Worm (Caenorhabditis elegans) whole organism, L4 larva: Measurements from ENCODE around the gene fbxa-116.
A peak's percentile ranks its signal among the peaks of the same experiment; 100 is the strongest.

Experiments
- F26F4.8 ChIP-seq: fragments of 200-800 bp; sonication (Bioruptor generic); conservative IDR thresholded peaks from 2 replicates; pipeline ENCODE4 v1.3.6; 2022; ENCODE audit warnings: missing genetic modification characterization, missing compliant biosample characterization
- F37D6.2 ChIP-seq: sonication (generic microtip); optimal IDR thresholded peaks from 2 replicates; lab custom pipeline; 2016; ENCODE audit warnings: mild to moderate bottlenecking, missing genetic modification characterization, missing compliant biosample characterization
- F44E2.7 ChIP-seq: fragments of 200-800 bp; sonication (Bioruptor generic); IDR thresholded peaks from 2 replicates; pipeline ENCODE4 v2.1.2; 2022; ENCODE audit warnings: missing genetic modification characterization, missing compliant biosample characterization
- F49E8.2 ChIP-seq: sonication (generic microtip); optimal IDR thresholded peaks from 2 replicates; lab custom pipeline; 2016; ENCODE audit warnings: missing compliant biosample characterization, mild to moderate bottlenecking, missing genetic modification characterization, borderline replicate concordance
- T20F7.1 ChIP-seq: fragments of 200-800 bp; sonication (Bioruptor generic); optimal IDR thresholded peaks from 2 replicates; lab custom pipeline; 2018; ENCODE audit warnings: mild to moderate bottlenecking, missing genetic modification characterization, missing compliant biosample characterization
- T26A8.4 ChIP-seq: fragments of 200-800 bp; sonication (Bioruptor generic); IDR thresholded peaks from 2 replicates; pipeline ENCODE4 v1.3.6; 2022; ENCODE audit warnings: missing genetic modification characterization, missing compliant biosample characterization
- Y75B8A.6 ChIP-seq: fragments of 200-800 bp; sonication (Bioruptor generic); IDR thresholded peaks from 2 replicates; pipeline ENCODE4 v1.3.6; 2022; ENCODE audit warnings: missing genetic modification reagents, missing genetic modification characterization, missing compliant biosample characterization
- aha-1 ChIP-seq: fragments of 150-350 bp; peaks from one replicate; lab custom pipeline; 2014; ENCODE audit warnings: missing biosample characterization, missing genetic modification characterization
- arid-1 ChIP-seq: fragments of 200-800 bp; sonication (Bioruptor generic); conservative IDR thresholded peaks from 2 replicates; pipeline ENCODE4 v1.3.6; 2022; ENCODE audit warnings: missing genetic modification reagents, missing genetic modification characterization, missing compliant biosample characterization
- daf-16 ChIP-seq, 3 experiments: sonication (generic microtip); optimal IDR thresholded peaks; 2 replicates each; lab custom pipeline; 2016 to 2017; ENCODE audit warnings: missing genetic modification characterization in 3 of 3, missing genetic modification reagents in 3 of 3, mild to moderate bottlenecking in 2 of 3, missing compliant biosample characterization in 2 of 3, missing biosample characterization in 1 of 3, moderate library complexity in 1 of 3
- dmd-6 ChIP-seq: fragments of 200-800 bp; sonication (Bioruptor generic); IDR thresholded peaks from 2 replicates; pipeline ENCODE4 v1.3.6; 2022; ENCODE audit warnings: missing genetic modification reagents, missing genetic modification characterization, missing compliant biosample characterization
- dmd-8 ChIP-seq: fragments of 200-800 bp; sonication (Bioruptor generic); IDR thresholded peaks from 2 replicates; pipeline ENCODE4 v1.3.6; 2022; ENCODE audit warnings: missing genetic modification characterization, missing compliant biosample characterization
- dve-1 ChIP-seq: sonication (generic microtip); optimal IDR thresholded peaks from 2 replicates; lab custom pipeline; 2017; ENCODE audit warnings: antibody characterized with exemption, mild to moderate bottlenecking, missing genetic modification characterization, missing compliant biosample characterization; ENCODE audit not compliant: insufficient read depth
- fos-1 ChIP-seq: fragments of 150-350 bp; optimal IDR thresholded peaks from 2 replicates; lab custom pipeline; 2014; ENCODE audit warnings: missing biosample characterization, missing genetic modification characterization
- gei-8 ChIP-seq: fragments of 200-800 bp; sonication (Bioruptor generic); optimal IDR thresholded peaks from 2 replicates; lab custom pipeline; 2018; ENCODE audit warnings: mild to moderate bottlenecking, missing genetic modification characterization, missing compliant biosample characterization
- hif-1 ChIP-seq, 2 experiments: sonication (generic microtip); optimal IDR thresholded peaks; 2 replicates each; lab custom pipeline; 2016 to 2017; ENCODE audit warnings: missing compliant biosample characterization in 2 of 2, missing genetic modification characterization in 2 of 2, missing genetic modification reagents in 2 of 2, missing genotype in 2 of 2, mild to moderate bottlenecking in 1 of 2
- hlh-30 ChIP-seq: sonication (generic microtip); optimal IDR thresholded peaks from 2 replicates; lab custom pipeline; 2017; ENCODE audit warnings: antibody characterized with exemption, mild to moderate bottlenecking, missing genetic modification characterization, missing compliant biosample characterization; ENCODE audit not compliant: insufficient read depth
- lin-1 ChIP-seq: fragments of 200-800 bp; sonication (Bioruptor generic); IDR thresholded peaks from 2 replicates; pipeline ENCODE4 v1.3.6; 2022; ENCODE audit warnings: missing genetic modification reagents, missing genetic modification characterization, missing compliant biosample characterization
- madf-5 ChIP-seq, 2 experiments: fragments of 200-800 bp; sonication (Bioruptor generic); IDR thresholded peaks; 2 replicates each; pipeline ENCODE4 v1.3.6; 2022; ENCODE audit warnings: missing compliant biosample characterization in 2 of 2, missing genetic modification characterization in 2 of 2
- madf-9 ChIP-seq: fragments of 200-800 bp; sonication (Bioruptor generic); conservative IDR thresholded peaks from 2 replicates; pipeline ENCODE4 v1.3.6; 2022; ENCODE audit warnings: missing genetic modification reagents, missing genetic modification characterization, missing compliant biosample characterization
- mep-1 ChIP-seq: fragments of 150-350 bp; sonication (generic microtip); optimal IDR thresholded peaks from 3 replicates; lab custom pipeline; 2014; ENCODE audit warnings: missing biosample characterization, missing genetic modification characterization
- mes-2 ChIP-seq: sonication (generic microtip); optimal IDR thresholded peaks from 2 replicates; lab custom pipeline; 2016; ENCODE audit warnings: missing genotype, mild to moderate bottlenecking, missing genetic modification characterization, missing compliant biosample characterization; ENCODE audit not compliant: poor library complexity, severe bottlenecking
- nhr-102 ChIP-seq: sonication (generic microtip); optimal IDR thresholded peaks from 2 replicates; lab custom pipeline; 2016; ENCODE audit warnings: mild to moderate bottlenecking, missing genetic modification characterization, moderate library complexity, missing compliant biosample characterization
- nhr-111 ChIP-seq: fragments of 200-800 bp; sonication (Bioruptor generic); optimal IDR thresholded peaks from 2 replicates; lab custom pipeline; 2018; ENCODE audit warnings: mild to moderate bottlenecking, missing genetic modification characterization, missing compliant biosample characterization
- nhr-237 ChIP-seq: sonication (generic microtip); optimal IDR thresholded peaks from 2 replicates; lab custom pipeline; 2017; ENCODE audit warnings: missing biosample characterization, missing genetic modification characterization
- nhr-25 ChIP-seq: sonication (generic microtip); optimal IDR thresholded peaks from 2 replicates; lab custom pipeline; 2017; ENCODE audit warnings: missing genetic modification characterization, mild to moderate bottlenecking, missing compliant biosample characterization, antibody characterized with exemption, moderate library complexity, borderline replicate concordance; ENCODE audit not compliant: insufficient read depth
- nhr-77 ChIP-seq: fragments of 150-350 bp; optimal IDR thresholded peaks from 2 replicates; lab custom pipeline; 2014; ENCODE audit warnings: missing biosample characterization, missing genetic modification characterization
- pha-4 ChIP-seq, 2 experiments: fragments of 150-350 bp in 1 of 2; fragments of 200-800 bp in 1 of 2; sonication (Bioruptor generic) in 1 of 2; IDR thresholded peaks in 1 of 2; optimal IDR thresholded peaks in 1 of 2; 2 replicates each; pipeline versions ENCODE4 v1.3.6 to Lab custom; 2014 to 2022; ENCODE audit warnings: missing genetic modification characterization in 2 of 2, missing genetic modification reagents in 2 of 2, missing biosample characterization in 1 of 2, missing compliant biosample characterization in 1 of 2
- php-3 ChIP-seq: fragments of 200-800 bp; sonication (Bioruptor generic); IDR thresholded peaks from 2 replicates; pipeline ENCODE4 v1.3.6; 2022; ENCODE audit warnings: missing genetic modification reagents, missing genetic modification characterization, missing compliant biosample characterization
- pqm-1 ChIP-seq: sonication (generic microtip); optimal IDR thresholded peaks from 2 replicates; lab custom pipeline; 2017; ENCODE audit warnings: missing biosample characterization, missing genetic modification characterization
- snpc-4 ChIP-seq: fragments of 150-350 bp; optimal IDR thresholded peaks from 2 replicates; lab custom pipeline; 2014; ENCODE audit warnings: missing biosample characterization, missing genetic modification characterization
- spr-1 ChIP-seq: sonication (generic microtip); optimal IDR thresholded peaks from 2 replicates; lab custom pipeline; 2016; ENCODE audit warnings: mild to moderate bottlenecking, missing genetic modification characterization, missing compliant biosample characterization
- tag-97 ChIP-seq: fragments of 200-800 bp; sonication (Bioruptor generic); IDR thresholded peaks from 2 replicates; pipeline ENCODE4 v1.3.6; 2022; ENCODE audit warnings: missing genetic modification characterization, missing compliant biosample characterization
- vab-7 ChIP-seq: fragments of 200-800 bp; sonication (Bioruptor generic); IDR thresholded peaks from 2 replicates; pipeline ENCODE4 v1.3.6; 2022; ENCODE audit warnings: missing genetic modification reagents, missing genetic modification characterization, missing compliant biosample characterization
- zag-1 ChIP-seq: fragments of 150-350 bp; optimal IDR thresholded peaks from 2 replicates; lab custom pipeline; 2014; ENCODE audit warnings: missing biosample characterization, missing genetic modification characterization
- zfp-2 ChIP-seq: sonication (generic microtip); optimal IDR thresholded peaks from 2 replicates; lab custom pipeline; 2016; ENCODE audit warnings: mild to moderate bottlenecking, missing genetic modification characterization, missing compliant biosample characterization
- zfp-3 ChIP-seq: fragments of 200-800 bp; sonication (Bioruptor generic); conservative IDR thresholded peaks from 2 replicates; pipeline ENCODE4 v1.3.6; 2022; ENCODE audit warnings: missing genetic modification reagents, missing genetic modification characterization, missing compliant biosample characterization
- zip-11 ChIP-seq: fragments of 200-800 bp; sonication (Bioruptor generic); IDR thresholded peaks from 2 replicates; pipeline ENCODE4 v1.3.6; 2022; ENCODE audit warnings: missing genetic modification characterization, missing compliant biosample characterization
- zip-2 ChIP-seq: fragments of 150-350 bp; optimal IDR thresholded peaks from 2 replicates; lab custom pipeline; 2014; ENCODE audit warnings: missing biosample characterization, missing genetic modification characterization
- ztf-7 ChIP-seq: fragments of 150-350 bp; optimal IDR thresholded peaks from 2 replicates; lab custom pipeline; 2014; ENCODE audit warnings: missing biosample characterization, missing genetic modification characterization

Gene fbxa-116

ce11 chrV:20188790-20189189 lies at the start of gene fbxa-116:
Gene fbxa-116, minus strand, starts transcription at chrV:20188890.
- no peak for TF ChIP-seq nhr-25
- peak; percentile 36 for TF ChIP-seq aha-1 (tag; lab: Kevin White, UChicago)

DNA sequence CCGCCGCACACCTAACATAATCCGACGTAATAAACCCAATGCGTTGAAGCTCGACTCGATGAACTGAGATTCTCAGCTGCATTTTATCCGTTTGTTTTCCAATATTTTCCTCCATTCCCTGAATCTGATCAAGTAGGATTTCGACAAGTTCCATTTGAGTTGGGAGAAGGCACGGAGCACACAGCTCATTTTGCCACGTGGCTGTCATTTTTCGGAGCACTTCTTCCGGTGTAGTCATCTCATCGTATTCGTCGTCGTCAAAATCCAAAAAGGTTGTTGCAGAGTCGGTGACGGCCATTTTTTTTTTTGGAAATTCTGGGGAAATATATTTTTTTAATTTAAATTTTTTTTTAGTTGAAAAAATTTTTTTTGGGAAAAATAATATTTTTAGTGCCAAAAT lies 48.7 kb upstream of the fbxa-116 start, which contains the start of gene sld-5:
TSS of gene sld-5 (minus strand) at position 317 of the 400 bp plus-strand sequence.
- TF ChIP-seq nhr-102 (tag; lab: Kevin White, UChicago) (no peak), aha-1 (tag; lab: Kevin White, UChicago) (peak; percentile 93)

DNA sequence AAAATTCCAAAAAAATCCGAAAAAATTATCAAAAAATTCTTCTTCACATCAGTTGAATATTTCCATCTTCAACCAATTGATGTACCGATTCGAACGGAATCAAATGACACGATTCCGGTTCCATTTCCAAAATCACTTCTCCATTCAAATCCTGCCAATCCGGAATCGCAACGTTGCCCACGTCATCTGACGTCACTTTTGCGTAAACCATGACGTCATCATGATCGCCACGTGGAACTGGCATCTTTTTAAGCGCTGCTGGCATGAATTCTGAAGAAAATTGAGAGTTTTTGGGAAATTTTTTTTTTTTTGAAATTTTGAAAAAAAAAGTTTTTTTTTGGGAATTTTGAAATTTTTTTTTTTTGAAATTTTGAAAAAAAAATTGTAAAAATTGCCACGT lies 46.5 kb upstream of the fbxa-116 start:
- TF ChIP-seq hif-1 (tag; optimal IDR thresholded peaks at IDR 0.05; lab: Kevin White, UChicago) (no peak), F26F4.8 (GFP tag; lab: Robert Waterston, UW) (no peak)

DNA sequence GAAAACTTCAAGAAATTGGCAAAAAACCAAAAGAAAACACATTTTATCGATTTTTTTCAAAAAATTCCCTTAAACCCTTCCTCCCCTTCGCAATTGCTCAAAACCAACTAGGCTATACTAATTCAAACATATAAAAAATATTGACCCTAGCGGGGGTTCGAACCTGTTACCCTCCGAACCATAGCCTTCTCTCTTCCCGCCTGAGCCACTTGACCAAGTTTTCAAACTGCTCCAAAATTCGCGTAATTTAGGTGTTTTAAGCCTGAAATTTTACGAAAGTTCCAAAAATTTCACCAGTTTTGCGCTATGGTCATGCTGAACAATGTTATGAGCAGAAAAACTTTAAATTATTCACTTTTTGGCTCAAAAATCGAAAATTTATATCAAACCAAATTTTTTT lies 45.7 kb upstream of the fbxa-116 start:
- peak; percentile 72; the same call in 1 of the 2 replicates for TF ChIP-seq F44E2.7 (GFP tag; lab: Robert Waterston, UW)
- TF ChIP-seq ztf-7 (tag; lab: Kevin White, UChicago): no peak
- 0 out of 2 replicates have a peak, but pooled peaks have one; percentile 15 for TF ChIP-seq F26F4.8 (GFP tag; lab: Robert Waterston, UW)
- TF ChIP-seq lin-1: 0 out of 2 replicates have a peak, but pooled peaks have one; percentile 34
- no peak for TF ChIP-seq madf-9 (GFP tag; lab: Robert Waterston, UW)
- 0 out of 2 replicates have a peak, but pooled peaks have one; percentile 25 for TF ChIP-seq arid-1 (GFP tag; lab: Robert Waterston, UW)
- TF ChIP-seq madf-5 (GFP tag; IDR thresholded peaks at IDR 0.05; lab: Robert Waterston, UW): no peak
- TF ChIP-seq zfp-2 (tag; lab: Kevin White, UChicago): no peak
- no peak for TF ChIP-seq T26A8.4 (GFP tag; lab: Robert Waterston, UW)
- TF ChIP-seq snpc-4: no peak
- TF ChIP-seq nhr-111 (GFP tag; lab: Kevin White, UChicago): no peak
- TF ChIP-seq php-3 (GFP tag; lab: Robert Waterston, UW): 0 out of 2 replicates have a peak, but pooled peaks have one; percentile 30
- TF ChIP-seq, all 104 proteins: peak for 5

- TF ChIP-seq zip-11 (GFP tag; lab: Robert Waterston, UW): no peak
- TF ChIP-seq snpc-4: no peak
- TF ChIP-seq T20F7.1 (GFP tag; lab: Kevin White, UChicago): no peak
- TF ChIP-seq tag-97: no peak
- no peak for TF ChIP-seq Y75B8A.6
- TF ChIP-seq mep-1 (tag; lab: Kevin White, UChicago): no peak
- no peak for TF ChIP-seq spr-1 (tag; lab: Kevin White, UChicago)
- no peak for TF ChIP-seq F49E8.2 (tag; lab: Kevin White, UChicago)
- TF ChIP-seq nhr-237: no peak
- no peak for TF ChIP-seq hlh-30
Measured at ce11 chrV:20233743-20234142, 45.1 kb upstream of the fbxa-116 start, which contains the start of gene Y113G7B.15. Gene Y113G7B.15, minus strand, starts transcription at chrV:20233843.

ce11 chrV:20225312-20225711 lies 36.6 kb upstream of the fbxa-116 start:
- TF ChIP-seq F37D6.2 (tag; lab: Kevin White, UChicago) (no peak), nhr-102 (tag; lab: Kevin White, UChicago) (no peak), nhr-77 (tag; lab: Kevin White, UChicago) (no peak), daf-16 (GFP tag; optimal IDR thresholded peaks at IDR 0.05; lab: Kevin White, UChicago) (no peak), daf-16 (tag; optimal IDR thresholded peaks at IDR 0.05; lab: Kevin White, UChicago) (peak; percentile 69), zag-1 (tag; lab: Kevin White, UChicago) (no peak), pqm-1 (tag; lab: Kevin White, UChicago) (peak; percentile 91), zfp-3 (GFP tag; lab: Robert Waterston, UW) (no peak), vab-7 (GFP tag; lab: Robert Waterston, UW) (no peak), pha-4 (GFP tag; IDR thresholded peaks at IDR 0.05; lab: Robert Waterston, UW) (no peak), pha-4 (tag; optimal IDR thresholded peaks at IDR 0.05; lab: Kevin White, UChicago) (no peak), mes-2 (tag; lab: Kevin White, UChicago) (peak; percentile 1), dmd-6 (GFP tag; lab: Robert Waterston, UW) (peak; percentile 57; the same call in 1 of the 2 replicates), F44E2.7 (GFP tag; lab: Robert Waterston, UW) (no peak), zip-2 (tag; lab: Kevin White, UChicago) (no peak), gei-8 (no peak), zip-11 (GFP tag; lab: Robert Waterston, UW) (no peak), fos-1 (tag; lab: Kevin White, UChicago) (no peak), dmd-8 (GFP tag; lab: Robert Waterston, UW) (no peak), dve-1 (tag; lab: Kevin White, UChicago) (peak; percentile 9)
